2 worm cellular contexts compared by ENCODE assay signal in genomic region chrIII:6626291-6626690, ce11.
A peak's percentile ranks its signal among the peaks of the same experiment; 100 is the strongest.
TF ChIP-seq lines count a peak whose summit lies in the region.

No protein-coding gene starts in this region.

TF ChIP-seq in whole organism, L4 larva, 104 proteins besides CTCF, POLR2A, EP300 and RAD21:
- TF ChIP-seq lin-38 (GFP tag; IDR thresholded peaks at IDR 0.05; lab: Robert Waterston, UW): peak; percentile 61
- 0 out of 2 replicates have a peak, but pooled peaks have one; percentile 34 for TF ChIP-seq ceh-44 (GFP tag; IDR thresholded peaks at IDR 0.05; lab: Robert Waterston, UW)

TF ChIP-seq in whole organism, young adult, 124 proteins besides CTCF, POLR2A, EP300 and RAD21:
- TF ChIP-seq dox-1 (GFP tag; IDR thresholded peaks at IDR 0.05; lab: Robert Waterston, UW) (peak; percentile 60), D2030.7 (GFP tag; IDR thresholded peaks at IDR 0.05; lab: Robert Waterston, UW) (peak; percentile 59), mcd-1 (GFP tag; IDR thresholded peaks at IDR 0.05; lab: Robert Waterston, UW) (0 out of 2 replicates have a peak, but pooled peaks have one; percentile 20), attf-3 (GFP tag; conservative IDR thresholded peaks at IDR 0.05; lab: Robert Waterston, UW) (0 out of 2 replicates have a peak, but pooled peaks have one; percentile 15), madf-8 (GFP tag; conservative IDR thresholded peaks at IDR 0.05; lab: Robert Waterston, UW) (0 out of 2 replicates have a peak, but pooled peaks have one; percentile 11), ceh-100 (GFP tag; IDR thresholded peaks at IDR 0.05; lab: Robert Waterston, UW) (peak; percentile 81), xnd-1 (tag; optimal IDR thresholded peaks at IDR 0.05; lab: Kevin White, UChicago) (peak; percentile 25), ztf-28 (GFP tag; IDR thresholded peaks at IDR 0.05; lab: Robert Waterston, UW) (0 out of 2 replicates have a peak, but pooled peaks have one; percentile 34), rcor-1 (GFP tag; IDR thresholded peaks at IDR 0.05; lab: Robert Waterston, UW) (0 out of 2 replicates have a peak, but pooled peaks have one; percentile 12), ztf-25 (GFP tag; IDR thresholded peaks at IDR 0.05; lab: Robert Waterston, UW) (peak; percentile 61; the same call in 1 of the 2 replicates)
